Worm (Caenorhabditis elegans) whole organism, L3 larva: Measurements from ENCODE around the gene F47C12.8.

Source experiments
- R02D3.7 ChIP-seq: fragments of 150-350 bp; optimal IDR thresholded peaks from 2 replicates; lab custom pipeline; 2014; ENCODE audit warnings: missing biosample characterization, missing genetic modification characterization
- ZK546.5 ChIP-seq: sonication (generic microtip); optimal IDR thresholded peaks from 2 replicates; lab custom pipeline; 2017; ENCODE audit warnings: missing biosample characterization, missing genetic modification characterization
- aly-2 ChIP-seq: fragments of 150-350 bp; optimal IDR thresholded peaks from 2 replicates; lab custom pipeline; 2014; ENCODE audit warnings: missing biosample characterization, missing genetic modification characterization
- ama-1 ChIP-seq: fragments of 150-350 bp; optimal IDR thresholded peaks from 2 replicates; lab custom pipeline; 2018
- ceh-16 ChIP-seq: sonication (generic microtip); optimal IDR thresholded peaks from 2 replicates; lab custom pipeline; 2017; ENCODE audit warnings: missing biosample characterization, missing genetic modification characterization
- ceh-28 ChIP-seq: fragments of 150-350 bp; optimal IDR thresholded peaks from 2 replicates; lab custom pipeline; 2014; ENCODE audit warnings: missing biosample characterization, missing genetic modification reagents, missing genetic modification characterization
- ceh-82 ChIP-seq: fragments of 150-350 bp; optimal IDR thresholded peaks from 2 replicates; lab custom pipeline; 2014; ENCODE audit warnings: missing biosample characterization, missing genetic modification characterization
- ceh-9 ChIP-seq: sonication (generic microtip); optimal IDR thresholded peaks from 2 replicates; lab custom pipeline; 2018; ENCODE audit warnings: missing biosample characterization, missing genetic modification characterization
- daf-12 ChIP-seq: fragments of 150-350 bp; optimal IDR thresholded peaks from 2 replicates; lab custom pipeline; 2014; ENCODE audit warnings: missing biosample characterization, missing genetic modification reagents, missing genetic modification characterization
- egl-27 ChIP-seq: sonication (generic microtip); optimal IDR thresholded peaks from 4 replicates; lab custom pipeline; 2017; ENCODE audit warnings: missing biosample characterization, missing genetic modification reagents, missing genetic modification characterization
- egl-5 ChIP-seq: fragments of 150-350 bp; optimal IDR thresholded peaks from 2 replicates; lab custom pipeline; 2017; ENCODE audit warnings: missing biosample characterization, missing genetic modification reagents, missing genetic modification characterization, inconsistent platforms
- elt-1 ChIP-seq: fragments of 150-350 bp; optimal IDR thresholded peaks from 2 replicates; lab custom pipeline; 2014; ENCODE audit warnings: missing biosample characterization, missing genetic modification characterization
- elt-2 ChIP-seq: sonication (generic microtip); optimal IDR thresholded peaks from 2 replicates; lab custom pipeline; 2016; ENCODE audit warnings: missing genetic modification reagents, mild to moderate bottlenecking, missing genetic modification characterization, missing compliant biosample characterization
- elt-3 ChIP-seq, 3 experiments: fragments of 150-350 bp in 1 of 3; sonication (generic microtip) in 2 of 3; optimal IDR thresholded peaks; 2 replicates in 2 of 3; 4 replicates in 1 of 3; lab custom pipeline; 2014 to 2017; ENCODE audit warnings: missing biosample characterization in 3 of 3, missing genetic modification characterization in 3 of 3
- eor-1 ChIP-seq, 2 experiments: fragments of 150-350 bp; optimal IDR thresholded peaks; 2 replicates each; lab custom pipeline; 2014 to 2018; ENCODE audit warnings: missing biosample characterization in 2 of 2, missing genetic modification characterization in 2 of 2
- fkh-10 ChIP-seq: sonication (generic microtip); optimal IDR thresholded peaks from 2 replicates; lab custom pipeline; 2017; ENCODE audit warnings: missing biosample characterization, missing genetic modification reagents, missing genetic modification characterization
- fkh-2 ChIP-seq: fragments of 150-350 bp; optimal IDR thresholded peaks from 2 replicates; lab custom pipeline; 2014; ENCODE audit warnings: missing biosample characterization, missing genetic modification reagents, missing genetic modification characterization
- fos-1 ChIP-seq: fragments of 150-350 bp; optimal IDR thresholded peaks from 2 replicates; lab custom pipeline; 2014; ENCODE audit warnings: missing biosample characterization, missing genetic modification characterization
- hmg-11 ChIP-seq: sonication (generic microtip); optimal IDR thresholded peaks from 2 replicates; lab custom pipeline; 2016; ENCODE audit warnings: missing genetic modification characterization, missing compliant biosample characterization
- jun-1 ChIP-seq: fragments of 150-350 bp; optimal IDR thresholded peaks from 2 replicates; lab custom pipeline; 2014; ENCODE audit warnings: missing biosample characterization, missing genetic modification reagents, missing genetic modification characterization
- lin-15B ChIP-seq: fragments of 150-350 bp; optimal IDR thresholded peaks from 2 replicates; lab custom pipeline; 2014; ENCODE audit warnings: missing biosample characterization, missing genetic modification characterization
- lin-39 ChIP-seq: fragments of 150-350 bp; optimal IDR thresholded peaks from 2 replicates; lab custom pipeline; 2018; ENCODE audit warnings: missing biosample characterization, missing genetic modification reagents, missing genetic modification characterization
- lsy-12 ChIP-seq: sonication (generic microtip); optimal IDR thresholded peaks from 2 replicates; lab custom pipeline; 2016; ENCODE audit warnings: mild to moderate bottlenecking, missing genetic modification characterization, missing compliant biosample characterization
- mdl-1 ChIP-seq: fragments of 150-350 bp; optimal IDR thresholded peaks from 2 replicates; lab custom pipeline; 2014; ENCODE audit warnings: missing biosample characterization, missing genetic modification characterization
- mml-1 ChIP-seq: fragments of 150-350 bp; sonication (generic microtip); optimal IDR thresholded peaks from 3 replicates; lab custom pipeline; 2014; ENCODE audit warnings: missing biosample characterization, missing genetic modification characterization
- nfya-1 ChIP-seq: sonication (generic microtip); optimal IDR thresholded peaks from 2 replicates; lab custom pipeline; 2017; ENCODE audit warnings: missing genetic modification characterization, mild to moderate bottlenecking, missing compliant biosample characterization, antibody characterized with exemption, moderate library complexity; ENCODE audit not compliant: insufficient read depth
- nhr-11 ChIP-seq: fragments of 150-350 bp; optimal IDR thresholded peaks from 2 replicates; lab custom pipeline; 2014; ENCODE audit warnings: missing biosample characterization, missing genetic modification characterization
- nhr-12 ChIP-seq: fragments of 150-350 bp; optimal IDR thresholded peaks from 2 replicates; lab custom pipeline; 2014; ENCODE audit warnings: missing biosample characterization, missing genetic modification characterization
- nhr-23 ChIP-seq: fragments of 150-350 bp; optimal IDR thresholded peaks from 2 replicates; lab custom pipeline; 2014; ENCODE audit warnings: missing biosample characterization, missing genetic modification reagents, missing genetic modification characterization
- nhr-237 ChIP-seq: fragments of 150-350 bp; optimal IDR thresholded peaks from 2 replicates; lab custom pipeline; 2014; ENCODE audit warnings: missing biosample characterization, missing genetic modification characterization
- nhr-25 ChIP-seq: sonication (generic microtip); optimal IDR thresholded peaks from 2 replicates; lab custom pipeline; 2017; ENCODE audit warnings: missing biosample characterization, missing genetic modification characterization
- nhr-28 ChIP-seq: fragments of 150-350 bp; optimal IDR thresholded peaks from 2 replicates; lab custom pipeline; 2014; ENCODE audit warnings: missing biosample characterization, missing genetic modification characterization
- nhr-43 ChIP-seq: sonication (generic microtip); optimal IDR thresholded peaks from 2 replicates; lab custom pipeline; 2016; ENCODE audit warnings: mild to moderate bottlenecking, missing genetic modification characterization, missing compliant biosample characterization; ENCODE audit not compliant: poor library complexity, severe bottlenecking
- nhr-67 ChIP-seq: fragments of 150-350 bp; optimal IDR thresholded peaks from 2 replicates; lab custom pipeline; 2014; ENCODE audit warnings: missing biosample characterization, missing genetic modification characterization
- nhr-76 ChIP-seq: fragments of 150-350 bp; sonication (generic microtip); optimal IDR thresholded peaks from 5 replicates; lab custom pipeline; 2014; ENCODE audit warnings: missing biosample characterization, missing genetic modification characterization
- nhr-77 ChIP-seq: fragments of 150-350 bp; optimal IDR thresholded peaks from 2 replicates; lab custom pipeline; 2014; ENCODE audit warnings: missing biosample characterization, missing genetic modification characterization
- pha-4 ChIP-seq: fragments of 150-350 bp; optimal IDR thresholded peaks from 2 replicates; lab custom pipeline; 2014; ENCODE audit warnings: missing biosample characterization, missing genetic modification reagents, missing genetic modification characterization
- pqm-1 ChIP-seq: fragments of 150-350 bp; optimal IDR thresholded peaks from 2 replicates; lab custom pipeline; 2017; ENCODE audit warnings: missing biosample characterization, missing genetic modification characterization, inconsistent platforms
- sea-2 ChIP-seq: fragments of 150-350 bp; sonication (generic microtip); optimal IDR thresholded peaks from 4 replicates; lab custom pipeline; 2014; ENCODE audit warnings: missing biosample characterization, missing genetic modification reagents, missing genetic modification characterization
- skn-1 ChIP-seq: fragments of 150-350 bp; optimal IDR thresholded peaks from 2 replicates; lab custom pipeline; 2014; ENCODE audit warnings: missing biosample characterization, missing genetic modification characterization
- snpc-4 ChIP-seq: fragments of 150-350 bp; optimal IDR thresholded peaks from 2 replicates; lab custom pipeline; 2014; ENCODE audit warnings: missing biosample characterization, missing genetic modification characterization
- tbx-2 ChIP-seq: sonication (generic microtip); optimal IDR thresholded peaks from 2 replicates; lab custom pipeline; 2016; ENCODE audit warnings: mild to moderate bottlenecking, missing genetic modification characterization, missing compliant biosample characterization
- unc-39 ChIP-seq: sonication (generic microtip); optimal IDR thresholded peaks from 4 replicates; lab custom pipeline; 2017; ENCODE audit warnings: missing biosample characterization, missing genetic modification characterization
- unc-62 ChIP-seq: fragments of 150-350 bp; sonication (generic microtip); optimal IDR thresholded peaks from 4 replicates; lab custom pipeline; 2014; ENCODE audit warnings: missing biosample characterization, missing genetic modification reagents, missing genetic modification characterization
- zag-1 ChIP-seq: fragments of 150-350 bp; optimal IDR thresholded peaks from 2 replicates; lab custom pipeline; 2014; ENCODE audit warnings: missing biosample characterization, missing genetic modification characterization
- ztf-11 ChIP-seq: fragments of 150-350 bp; optimal IDR thresholded peaks from 2 replicates; lab custom pipeline; 2014; ENCODE audit warnings: missing biosample characterization, missing genetic modification characterization
- ztf-4 ChIP-seq: fragments of 150-350 bp; optimal IDR thresholded peaks from 2 replicates; lab custom pipeline; 2014; ENCODE audit warnings: missing biosample characterization, missing genetic modification characterization

Gene F47C12.8

DNA sequence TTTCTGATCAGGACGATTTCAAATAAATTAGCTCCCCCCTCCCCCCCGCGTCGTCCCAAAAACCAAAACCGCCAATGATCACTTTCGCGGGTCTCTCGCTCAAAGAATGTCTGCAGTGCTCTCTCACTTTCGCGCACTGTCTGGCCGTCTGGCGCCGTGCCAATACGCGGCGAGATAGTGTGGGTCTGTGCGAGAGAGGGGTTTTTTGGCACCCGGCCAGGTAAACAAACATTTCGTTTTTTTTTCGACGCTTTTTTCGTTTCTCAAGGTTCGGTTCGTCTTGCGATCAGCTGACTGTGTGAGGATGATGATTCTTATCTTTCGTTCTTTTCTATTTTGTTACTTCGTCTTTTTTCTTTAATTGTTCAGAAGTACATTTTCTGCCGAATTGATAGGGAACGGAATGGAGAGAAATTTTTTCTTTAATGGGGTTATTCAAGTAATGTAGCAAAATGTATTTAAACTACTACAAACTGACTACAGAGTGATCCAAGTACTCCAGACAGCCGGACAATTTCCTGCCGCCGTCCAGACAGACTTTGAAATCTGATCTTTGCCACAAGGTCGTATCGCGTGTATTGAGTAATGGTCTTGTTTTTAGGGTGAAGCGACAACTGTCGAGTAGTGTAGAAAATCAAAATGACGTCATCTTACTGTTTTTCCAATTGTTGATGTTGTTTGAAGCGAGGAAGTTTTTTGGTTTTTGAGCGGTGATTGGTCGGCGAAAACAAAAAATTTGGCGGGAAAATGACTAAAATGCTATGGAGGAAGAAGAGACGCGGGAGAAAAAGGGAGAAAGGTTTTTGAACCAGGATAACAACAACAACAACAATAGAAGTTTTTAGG is 26.0 kb upstream of the F47C12.8 start:
- TF ChIP-seq nhr-67 (tag; lab: Kevin White, UChicago) (no peak), zag-1 (tag; lab: Kevin White, UChicago) (no peak), nhr-237 (tag; lab: Kevin White, UChicago) (no peak), sea-2 (GFP tag; lab: Kevin White, UChicago) (no peak), nhr-43 (tag; lab: Kevin White, UChicago) (peak; percentile 17), unc-62 (no peak), elt-1 (tag; lab: Kevin White, UChicago) (peak; percentile 27), fkh-10 (GFP tag; lab: Kevin White, UChicago) (no peak), hmg-11 (tag; lab: Kevin White, UChicago) (peak; percentile 47), ceh-16 (tag; lab: Kevin White, UChicago) (no peak), nhr-25 (tag; lab: Kevin White, UChicago) (peak; percentile 63), nfya-1 (tag; lab: Kevin White, UChicago) (peak; percentile 82), nhr-11 (tag; lab: Kevin White, UChicago) (peak; percentile 17), ztf-11 (no peak), daf-12 (tag; lab: Kevin White, UChicago) (no peak), ama-1 (lab: Kevin White, UChicago) (peak; percentile 43), ceh-9 (tag; lab: Kevin White, UChicago) (no peak), ceh-28 (tag; lab: Kevin White, UChicago) (peak; percentile 41), tbx-2 (tag; lab: Kevin White, UChicago) (no peak), nhr-23 (tag; lab: Kevin White, UChicago) (peak; percentile 47), skn-1 (tag; lab: Kevin White, UChicago) (peak; percentile 24), elt-2 (tag; lab: Kevin White, UChicago) (peak; percentile 88), lin-15B (tag; lab: Kevin White, UChicago) (no peak), elt-3 (tag; optimal IDR thresholded peaks at IDR 0.05; lab: Kevin White, UChicago) (peak in 1 of 3 experiments; percentile 56), fkh-2 (no peak), nhr-77 (tag; lab: Kevin White, UChicago) (no peak), fos-1 (tag; lab: Kevin White, UChicago) (no peak), pha-4 (tag; lab: Kevin White, UChicago) (peak; percentile 99), snpc-4 (tag; lab: Kevin White, UChicago) (no peak), jun-1 (tag; lab: Kevin White, UChicago) (peak; percentile 89), nhr-12 (no peak), egl-5 (tag; lab: Kevin White, UChicago) (peak; percentile 35), nhr-28 (tag; lab: Kevin White, UChicago) (no peak), lsy-12 (tag; lab: Kevin White, UChicago) (peak; percentile 63), aly-2 (no peak), ceh-82 (tag; lab: Kevin White, UChicago) (no peak), egl-27 (tag; lab: Kevin White, UChicago) (no peak), unc-39 (tag; lab: Kevin White, UChicago) (no peak), mdl-1 (tag; lab: Kevin White, UChicago) (peak; percentile 32), lin-39 (tag; lab: Kevin White, UChicago) (peak; percentile 89), ZK546.5 (tag; lab: Kevin White, UChicago) (no peak), mml-1 (tag; lab: Kevin White, UChicago) (no peak), R02D3.7 (tag; lab: Kevin White, UChicago) (no peak), ztf-4 (tag; lab: Kevin White, UChicago) (no peak), pqm-1 (tag; lab: Kevin White, UChicago) (peak; percentile 27), nhr-76 (no peak), eor-1 (tag; optimal IDR thresholded peaks at IDR 0.05; lab: Kevin White, UChicago) (no peak)
